Worm (Caenorhabditis elegans) whole organism, late embryonic: Measurements from ENCODE around the gene wdr-83.

Experiments used
- C38D4.7 ChIP-seq: fragments of 200-800 bp; sonication (Bioruptor generic); optimal IDR thresholded peaks from 2 replicates; lab custom pipeline; 2018; ENCODE audit warnings: mild to moderate bottlenecking, missing genetic modification characterization, moderate library complexity, missing compliant biosample characterization
- ama-1 ChIP-seq: fragments of 150-350 bp; optimal IDR thresholded peaks from 2 replicates; lab custom pipeline; 2014
- dve-1 ChIP-seq: sonication (generic microtip); optimal IDR thresholded peaks from 2 replicates; lab custom pipeline; 2017; ENCODE audit warnings: antibody characterized with exemption, mild to moderate bottlenecking, missing genetic modification characterization, missing compliant biosample characterization
- fkh-10 ChIP-seq: fragments of 150-350 bp; optimal IDR thresholded peaks from 2 replicates; lab custom pipeline; 2014; ENCODE audit warnings: missing biosample characterization, missing genetic modification reagents, missing genetic modification characterization
- nfya-1 ChIP-seq: sonication (generic microtip); optimal IDR thresholded peaks from 2 replicates; lab custom pipeline; 2017; ENCODE audit warnings: missing genetic modification characterization, mild to moderate bottlenecking, missing compliant biosample characterization, antibody characterized with exemption, moderate library complexity
- pat-9 ChIP-seq: fragments of 200-800 bp; sonication (Bioruptor generic); optimal IDR thresholded peaks from 2 replicates; lab custom pipeline; 2018; ENCODE audit warnings: mild to moderate bottlenecking, missing genetic modification characterization, moderate library complexity, missing compliant biosample characterization
- unc-86 ChIP-seq: sonication (generic microtip); optimal IDR thresholded peaks from 2 replicates; lab custom pipeline; 2016; ENCODE audit warnings: missing genetic modification characterization, missing compliant biosample characterization
- ztf-16 ChIP-seq: sonication (generic microtip); optimal IDR thresholded peaks from 2 replicates; lab custom pipeline; 2017; ENCODE audit warnings: missing genetic modification characterization, missing compliant biosample characterization

- TF ChIP-seq pat-9 (no peak), ama-1 (lab: Kevin White, UChicago) (no peak), C38D4.7 (GFP tag; lab: Kevin White, UChicago) (no peak), fkh-10 (GFP tag; lab: Kevin White, UChicago) (no peak), dve-1 (no peak), unc-86 (no peak), ztf-16 (tag; lab: Kevin White, UChicago) (no peak), nfya-1 (tag; lab: Kevin White, UChicago) (no peak)
Measured at ce11 chrII:5036128-5036527, 4.6 kb upstream of the wdr-83 start, which contains the start of gene lrr-1.
